Worm (Caenorhabditis elegans) whole organism, L3 larva: ENCODE data around the gene R02E12.12.

Source experiments
- R02D3.7 ChIP-seq: fragments of 150-350 bp; optimal IDR thresholded peaks from 2 replicates; lab custom pipeline; 2014; ENCODE audit warnings: missing biosample characterization, missing genetic modification characterization
- ZK546.5 ChIP-seq: sonication (generic microtip); optimal IDR thresholded peaks from 2 replicates; lab custom pipeline; 2017; ENCODE audit warnings: missing biosample characterization, missing genetic modification characterization
- aly-2 ChIP-seq: fragments of 150-350 bp; optimal IDR thresholded peaks from 2 replicates; lab custom pipeline; 2014; ENCODE audit warnings: missing biosample characterization, missing genetic modification characterization
- ama-1 ChIP-seq: fragments of 150-350 bp; optimal IDR thresholded peaks from 2 replicates; lab custom pipeline; 2018
- ceh-16 ChIP-seq: sonication (generic microtip); optimal IDR thresholded peaks from 2 replicates; lab custom pipeline; 2017; ENCODE audit warnings: missing biosample characterization, missing genetic modification characterization
- ceh-28 ChIP-seq: fragments of 150-350 bp; optimal IDR thresholded peaks from 2 replicates; lab custom pipeline; 2014; ENCODE audit warnings: missing biosample characterization, missing genetic modification reagents, missing genetic modification characterization
- ceh-82 ChIP-seq: fragments of 150-350 bp; optimal IDR thresholded peaks from 2 replicates; lab custom pipeline; 2014; ENCODE audit warnings: missing biosample characterization, missing genetic modification characterization
- ceh-9 ChIP-seq: sonication (generic microtip); optimal IDR thresholded peaks from 2 replicates; lab custom pipeline; 2018; ENCODE audit warnings: missing biosample characterization, missing genetic modification characterization
- daf-12 ChIP-seq: fragments of 150-350 bp; optimal IDR thresholded peaks from 2 replicates; lab custom pipeline; 2014; ENCODE audit warnings: missing biosample characterization, missing genetic modification reagents, missing genetic modification characterization
- egl-27 ChIP-seq: sonication (generic microtip); optimal IDR thresholded peaks from 4 replicates; lab custom pipeline; 2017; ENCODE audit warnings: missing biosample characterization, missing genetic modification reagents, missing genetic modification characterization
- egl-5 ChIP-seq: fragments of 150-350 bp; optimal IDR thresholded peaks from 2 replicates; lab custom pipeline; 2017; ENCODE audit warnings: missing biosample characterization, missing genetic modification reagents, missing genetic modification characterization, inconsistent platforms
- elt-1 ChIP-seq: fragments of 150-350 bp; optimal IDR thresholded peaks from 2 replicates; lab custom pipeline; 2014; ENCODE audit warnings: missing biosample characterization, missing genetic modification characterization
- elt-2 ChIP-seq: sonication (generic microtip); optimal IDR thresholded peaks from 2 replicates; lab custom pipeline; 2016; ENCODE audit warnings: missing genetic modification reagents, mild to moderate bottlenecking, missing genetic modification characterization, missing compliant biosample characterization
- elt-3 ChIP-seq, 3 experiments: fragments of 150-350 bp in 1 of 3; sonication (generic microtip) in 2 of 3; optimal IDR thresholded peaks; 2 replicates in 2 of 3; 4 replicates in 1 of 3; lab custom pipeline; 2014 to 2017; ENCODE audit warnings: missing biosample characterization in 3 of 3, missing genetic modification characterization in 3 of 3
- eor-1 ChIP-seq, 2 experiments: fragments of 150-350 bp; optimal IDR thresholded peaks; 2 replicates each; lab custom pipeline; 2014 to 2018; ENCODE audit warnings: missing biosample characterization in 2 of 2, missing genetic modification characterization in 2 of 2
- fkh-10 ChIP-seq: sonication (generic microtip); optimal IDR thresholded peaks from 2 replicates; lab custom pipeline; 2017; ENCODE audit warnings: missing biosample characterization, missing genetic modification reagents, missing genetic modification characterization
- fkh-2 ChIP-seq: fragments of 150-350 bp; optimal IDR thresholded peaks from 2 replicates; lab custom pipeline; 2014; ENCODE audit warnings: missing biosample characterization, missing genetic modification reagents, missing genetic modification characterization
- fos-1 ChIP-seq: fragments of 150-350 bp; optimal IDR thresholded peaks from 2 replicates; lab custom pipeline; 2014; ENCODE audit warnings: missing biosample characterization, missing genetic modification characterization
- hmg-11 ChIP-seq: sonication (generic microtip); optimal IDR thresholded peaks from 2 replicates; lab custom pipeline; 2016; ENCODE audit warnings: missing genetic modification characterization, missing compliant biosample characterization
- jun-1 ChIP-seq: fragments of 150-350 bp; optimal IDR thresholded peaks from 2 replicates; lab custom pipeline; 2014; ENCODE audit warnings: missing biosample characterization, missing genetic modification reagents, missing genetic modification characterization
- lin-15B ChIP-seq: fragments of 150-350 bp; optimal IDR thresholded peaks from 2 replicates; lab custom pipeline; 2014; ENCODE audit warnings: missing biosample characterization, missing genetic modification characterization
- lin-39 ChIP-seq: fragments of 150-350 bp; optimal IDR thresholded peaks from 2 replicates; lab custom pipeline; 2018; ENCODE audit warnings: missing biosample characterization, missing genetic modification reagents, missing genetic modification characterization
- mdl-1 ChIP-seq: fragments of 150-350 bp; optimal IDR thresholded peaks from 2 replicates; lab custom pipeline; 2014; ENCODE audit warnings: missing biosample characterization, missing genetic modification characterization
- mml-1 ChIP-seq: fragments of 150-350 bp; sonication (generic microtip); optimal IDR thresholded peaks from 3 replicates; lab custom pipeline; 2014; ENCODE audit warnings: missing biosample characterization, missing genetic modification characterization
- nfya-1 ChIP-seq: sonication (generic microtip); optimal IDR thresholded peaks from 2 replicates; lab custom pipeline; 2017; ENCODE audit warnings: missing genetic modification characterization, mild to moderate bottlenecking, missing compliant biosample characterization, antibody characterized with exemption, moderate library complexity; ENCODE audit not compliant: insufficient read depth
- nhr-11 ChIP-seq: fragments of 150-350 bp; optimal IDR thresholded peaks from 2 replicates; lab custom pipeline; 2014; ENCODE audit warnings: missing biosample characterization, missing genetic modification characterization
- nhr-12 ChIP-seq: fragments of 150-350 bp; optimal IDR thresholded peaks from 2 replicates; lab custom pipeline; 2014; ENCODE audit warnings: missing biosample characterization, missing genetic modification characterization
- nhr-23 ChIP-seq: fragments of 150-350 bp; optimal IDR thresholded peaks from 2 replicates; lab custom pipeline; 2014; ENCODE audit warnings: missing biosample characterization, missing genetic modification reagents, missing genetic modification characterization
- nhr-237 ChIP-seq: fragments of 150-350 bp; optimal IDR thresholded peaks from 2 replicates; lab custom pipeline; 2014; ENCODE audit warnings: missing biosample characterization, missing genetic modification characterization
- nhr-25 ChIP-seq: sonication (generic microtip); optimal IDR thresholded peaks from 2 replicates; lab custom pipeline; 2017; ENCODE audit warnings: missing biosample characterization, missing genetic modification characterization
- nhr-28 ChIP-seq: fragments of 150-350 bp; optimal IDR thresholded peaks from 2 replicates; lab custom pipeline; 2014; ENCODE audit warnings: missing biosample characterization, missing genetic modification characterization
- nhr-43 ChIP-seq: sonication (generic microtip); optimal IDR thresholded peaks from 2 replicates; lab custom pipeline; 2016; ENCODE audit warnings: mild to moderate bottlenecking, missing genetic modification characterization, missing compliant biosample characterization; ENCODE audit not compliant: poor library complexity, severe bottlenecking
- nhr-67 ChIP-seq: fragments of 150-350 bp; optimal IDR thresholded peaks from 2 replicates; lab custom pipeline; 2014; ENCODE audit warnings: missing biosample characterization, missing genetic modification characterization
- nhr-76 ChIP-seq: fragments of 150-350 bp; sonication (generic microtip); optimal IDR thresholded peaks from 5 replicates; lab custom pipeline; 2014; ENCODE audit warnings: missing biosample characterization, missing genetic modification characterization
- pha-4 ChIP-seq: fragments of 150-350 bp; optimal IDR thresholded peaks from 2 replicates; lab custom pipeline; 2014; ENCODE audit warnings: missing biosample characterization, missing genetic modification reagents, missing genetic modification characterization
- pqm-1 ChIP-seq: fragments of 150-350 bp; optimal IDR thresholded peaks from 2 replicates; lab custom pipeline; 2017; ENCODE audit warnings: missing biosample characterization, missing genetic modification characterization, inconsistent platforms
- skn-1 ChIP-seq: fragments of 150-350 bp; optimal IDR thresholded peaks from 2 replicates; lab custom pipeline; 2014; ENCODE audit warnings: missing biosample characterization, missing genetic modification characterization
- snpc-4 ChIP-seq: fragments of 150-350 bp; optimal IDR thresholded peaks from 2 replicates; lab custom pipeline; 2014; ENCODE audit warnings: missing biosample characterization, missing genetic modification characterization
- tbx-2 ChIP-seq: sonication (generic microtip); optimal IDR thresholded peaks from 2 replicates; lab custom pipeline; 2016; ENCODE audit warnings: mild to moderate bottlenecking, missing genetic modification characterization, missing compliant biosample characterization
- unc-62 ChIP-seq: fragments of 150-350 bp; sonication (generic microtip); optimal IDR thresholded peaks from 4 replicates; lab custom pipeline; 2014; ENCODE audit warnings: missing biosample characterization, missing genetic modification reagents, missing genetic modification characterization
- zag-1 ChIP-seq: fragments of 150-350 bp; optimal IDR thresholded peaks from 2 replicates; lab custom pipeline; 2014; ENCODE audit warnings: missing biosample characterization, missing genetic modification characterization

The R02E12.12 gene

ce11 chrX:4006966-4007365 is 3.6 kb downstream of the R02E12.12 start:
- TF ChIP-seq tbx-2 (tag; lab: Kevin White, UChicago), result no peak
- no peak for TF ChIP-seq snpc-4 (tag; lab: Kevin White, UChicago)
- TF ChIP-seq nhr-11 (tag; lab: Kevin White, UChicago), result no peak
- no peak for TF ChIP-seq aly-2 (tag; lab: Kevin White, UChicago)
- TF ChIP-seq elt-2 (tag; lab: Kevin White, UChicago), result no peak
- TF ChIP-seq daf-12, result no peak
- no peak for TF ChIP-seq hmg-11 (tag; lab: Kevin White, UChicago)
- no peak for TF ChIP-seq ceh-28 (tag; lab: Kevin White, UChicago)
- TF ChIP-seq nhr-76, result no peak

ce11 chrX:4007724-4008123 is 4.4 kb downstream of the R02E12.12 start:
- TF ChIP-seq snpc-4 (tag; lab: Kevin White, UChicago), result peak; percentile 30
- TF ChIP-seq tbx-2 (tag; lab: Kevin White, UChicago), result no peak
- TF ChIP-seq skn-1 (tag; lab: Kevin White, UChicago), result peak; percentile 55
- TF ChIP-seq ceh-28 (tag; lab: Kevin White, UChicago), result no peak
- peak; percentile 21 for TF ChIP-seq nhr-43
- TF ChIP-seq pqm-1, result peak; percentile 69
- TF ChIP-seq fos-1 (tag; lab: Kevin White, UChicago), result peak; percentile 56
- TF ChIP-seq elt-2 (tag; lab: Kevin White, UChicago), result peak; percentile 97

- TF ChIP-seq ama-1, result no peak
- no peak for TF ChIP-seq nhr-67
- TF ChIP-seq elt-3 (tag; optimal IDR thresholded peaks at IDR 0.05; lab: Kevin White, UChicago), result no peak
- peak; percentile 39 for TF ChIP-seq pha-4
- TF ChIP-seq eor-1 (tag; optimal IDR thresholded peaks at IDR 0.05; lab: Kevin White, UChicago), result no peak
- TF ChIP-seq egl-5 (tag; lab: Kevin White, UChicago), result no peak
- no peak for TF ChIP-seq egl-27
- peak; percentile 38 for TF ChIP-seq skn-1 (tag; lab: Kevin White, UChicago)
- TF ChIP-seq elt-2 (tag; lab: Kevin White, UChicago), result peak; percentile 100
- TF ChIP-seq fos-1 (tag; lab: Kevin White, UChicago), result peak; percentile 14
- TF ChIP-seq nhr-43, result no peak
- TF ChIP-seq pqm-1, result peak; percentile 99
- no peak for TF ChIP-seq R02D3.7 (tag; lab: Kevin White, UChicago)
- no peak for TF ChIP-seq nhr-28 (tag; lab: Kevin White, UChicago)
- no peak for TF ChIP-seq hmg-11 (tag; lab: Kevin White, UChicago)
- TF ChIP-seq mml-1, result no peak
- peak; percentile 60 for TF ChIP-seq jun-1 (tag; lab: Kevin White, UChicago)
- TF ChIP-seq tbx-2 (tag; lab: Kevin White, UChicago), result no peak
Measured at ce11 chrX:4008922-4009321, 5.6 kb downstream of the R02E12.12 start.

- TF ChIP-seq elt-1 (no peak), nhr-23 (tag; lab: Kevin White, UChicago) (peak; percentile 17)
Measured at ce11 chrX:4010383-4010782, 7.1 kb downstream of the R02E12.12 start.

- TF ChIP-seq elt-3 (tag; optimal IDR thresholded peaks at IDR 0.05; lab: Kevin White, UChicago) (no peak), skn-1 (tag; lab: Kevin White, UChicago) (no peak), egl-5 (tag; lab: Kevin White, UChicago) (no peak), pqm-1 (no peak), nhr-43 (no peak)
Measured at ce11 chrX:4011919-4012318, 8.6 kb downstream of the R02E12.12 start, which contains the start of gene mop-25.1. Gene mop-25.1, plus strand, starts transcription at chrX:4012219.

- TF ChIP-seq mdl-1 (tag; lab: Kevin White, UChicago) (peak; percentile 65), ceh-82 (tag; lab: Kevin White, UChicago) (no peak), skn-1 (tag; lab: Kevin White, UChicago) (peak; percentile 71), eor-1 (tag; optimal IDR thresholded peaks at IDR 0.05; lab: Kevin White, UChicago) (no peak), fkh-10 (no peak), nhr-25 (tag; lab: Kevin White, UChicago) (peak; percentile 30), ceh-9 (tag; lab: Kevin White, UChicago) (no peak), lin-15B (tag; lab: Kevin White, UChicago) (peak; percentile 37), unc-62 (GFP tag; lab: Kevin White, UChicago) (peak; percentile 21), ama-1 (no peak), egl-5 (tag; lab: Kevin White, UChicago) (peak; percentile 90), lin-39 (tag; lab: Kevin White, UChicago) (peak; percentile 83), snpc-4 (tag; lab: Kevin White, UChicago) (peak; percentile 65), nhr-12 (no peak), daf-12 (no peak), ZK546.5 (tag; lab: Kevin White, UChicago) (no peak), nhr-237 (no peak), pha-4 (peak; percentile 90), hmg-11 (tag; lab: Kevin White, UChicago) (peak; percentile 78), jun-1 (tag; lab: Kevin White, UChicago) (peak; percentile 41), R02D3.7 (tag; lab: Kevin White, UChicago) (no peak), nfya-1 (peak; percentile 81), ceh-16 (no peak), fkh-2 (no peak), nhr-43 (peak; percentile 46), zag-1 (no peak), pqm-1 (peak; percentile 26), nhr-23 (tag; lab: Kevin White, UChicago) (peak; percentile 49)
Measured at ce11 chrX:4016113-4016512, 12.8 kb downstream of the R02E12.12 start, which contains the start of gene hrg-1. Gene hrg-1, minus strand, starts transcription at chrX:4016221.
